Worm (Caenorhabditis elegans): ENCODE measurements around the gene nhr-12.

DNA sequence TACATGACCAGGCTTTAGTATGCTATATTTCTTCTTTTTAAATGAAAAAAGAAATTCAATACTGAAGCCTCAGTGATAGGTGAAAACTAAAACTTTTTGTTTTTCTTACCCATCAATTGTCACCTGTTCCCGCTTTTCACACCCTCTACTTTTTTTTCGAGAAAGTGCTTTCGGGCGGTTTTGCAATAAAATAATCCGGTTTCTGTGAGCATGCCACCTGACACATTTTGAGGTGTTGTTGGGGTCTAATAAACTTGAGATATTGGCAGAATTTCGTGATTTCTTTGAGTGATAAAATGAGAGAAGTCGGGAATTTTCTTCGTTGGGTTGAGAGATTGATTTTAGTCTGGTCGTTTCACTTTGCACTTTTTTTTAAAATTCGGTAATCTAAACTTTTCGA lies 23.8 kb downstream of the nhr-12 start:
- no peak for TF ChIP-seq ztf-11 (tag; optimal IDR thresholded peaks at IDR 0.05)
- TF ChIP-seq ceh-82 (tag; optimal IDR thresholded peaks at IDR 0.05): no peak
- no peak for TF ChIP-seq nhr-237 (tag; optimal IDR thresholded peaks at IDR 0.05)
- TF ChIP-seq blmp-1 (tag; optimal IDR thresholded peaks at IDR 0.05; ENCODE audit: insufficient read depth): no peak
- TF ChIP-seq skn-1 (tag; optimal IDR thresholded peaks at IDR 0.05): no peak
- no peak for TF ChIP-seq nhr-77 (tag; optimal IDR thresholded peaks at IDR 0.05)
- no peak for TF ChIP-seq nhr-23 (tag; optimal IDR thresholded peaks at IDR 0.05)
- TF ChIP-seq unc-39 (tag; optimal IDR thresholded peaks at IDR 0.05): no peak
- no peak for TF ChIP-seq mdl-1 (tag; optimal IDR thresholded peaks at IDR 0.05)
- TF ChIP-seq alr-1 (tag; optimal IDR thresholded peaks at IDR 0.05): no peak
- no peak for TF ChIP-seq nhr-25 (tag; optimal IDR thresholded peaks at IDR 0.05)
- no peak for TF ChIP-seq lin-39 (tag; optimal IDR thresholded peaks at IDR 0.05)
- TF ChIP-seq ZK546.5 (tag; optimal IDR thresholded peaks at IDR 0.05): no peak
- TF ChIP-seq elt-3 (tag; optimal IDR thresholded peaks at IDR 0.05): no peak

All from whole organism, L2 larva.